Fruit fly (Drosophila melanogaster) whole organism, embryonic: Measurements from ENCODE around the gene CG33687.

ENCODE experiments used
- Antp ChIP-seq: fragments of 200-800 bp; sonication (Bioruptor generic); optimal IDR thresholded peaks from 3 replicates; lab custom pipeline; 2016; ENCODE audit warnings: missing biosample characterization, missing genetic modification characterization
- B-H2 ChIP-seq: fragments of 200-800 bp; sonication (Bioruptor generic); optimal IDR thresholded peaks from 2 replicates; lab custom pipeline; 2018; ENCODE audit warnings: missing biosample characterization, mild to moderate bottlenecking, missing genetic modification characterization
- BEAF-32 ChIP-seq: fragments of 200-800 bp; sonication (Bioruptor generic); optimal IDR thresholded peaks from 3 replicates; lab custom pipeline; 2017; ENCODE audit warnings: missing biosample characterization, missing genetic modification characterization, mild to moderate bottlenecking, moderate library complexity, missing genetic modification reagents
- CG10147 ChIP-seq: fragments of 200-800 bp; sonication (Bioruptor generic); optimal IDR thresholded peaks from 2 replicates; lab custom pipeline; 2019; ENCODE audit warnings: missing biosample characterization, mild to moderate bottlenecking, missing genetic modification characterization, moderate library complexity
- CG12071 ChIP-seq: fragments of 200-800 bp; sonication (Bioruptor generic); optimal IDR thresholded peaks from 3 replicates; lab custom pipeline; 2018; ENCODE audit warnings: missing biosample characterization, mild to moderate bottlenecking, missing genetic modification characterization
- CG12155 ChIP-seq: fragments of 200-800 bp; sonication (Bioruptor generic); optimal IDR thresholded peaks from 3 replicates; lab custom pipeline; 2016; ENCODE audit warnings: missing biosample characterization, missing genetic modification characterization
- CG12219 ChIP-seq: fragments of 200-800 bp; sonication (Bioruptor generic); optimal IDR thresholded peaks from 3 replicates; lab custom pipeline; 2018; ENCODE audit warnings: missing biosample characterization, mild to moderate bottlenecking, missing genetic modification characterization
- CG12942 ChIP-seq: fragments of 200-800 bp; sonication (Bioruptor generic); optimal IDR thresholded peaks from 3 replicates; lab custom pipeline; 2016; ENCODE audit warnings: missing biosample characterization, missing genetic modification characterization
- CG14014 ChIP-seq: fragments of 200-800 bp; sonication (Bioruptor generic); IDR thresholded peaks from 2 replicates; pipeline ENCODE4 v1.3.6; 2022; ENCODE audit warnings: missing biosample characterization, missing genetic modification characterization
- CG15479 ChIP-seq: fragments of 200-800 bp; sonication (Bioruptor generic); optimal IDR thresholded peaks from 3 replicates; lab custom pipeline; 2019; ENCODE audit warnings: missing biosample characterization, mild to moderate bottlenecking, missing genetic modification characterization, moderate library complexity
- CG2116 ChIP-seq: fragments of 200-800 bp; sonication (Bioruptor generic); optimal IDR thresholded peaks from 3 replicates; lab custom pipeline; 2018; ENCODE audit warnings: missing biosample characterization, mild to moderate bottlenecking, missing genetic modification characterization
- CG2199 ChIP-seq: fragments of 200-800 bp; sonication (Bioruptor generic); IDR thresholded peaks from 3 replicates; pipeline ENCODE4 v1.3.6; 2022; ENCODE audit warnings: missing biosample characterization, missing genetic modification characterization
- CG2712 ChIP-seq: fragments of 200-800 bp; optimal IDR thresholded peaks from 3 replicates; lab custom pipeline; 2019; ENCODE audit warnings: missing biosample characterization, mild to moderate bottlenecking, missing genetic modification characterization, moderate library complexity
- CG3065 ChIP-seq: fragments of 200-800 bp; sonication (Bioruptor generic); optimal IDR thresholded peaks from 2 replicates; lab custom pipeline; 2016; ENCODE audit warnings: missing biosample characterization, missing genetic modification characterization
- CG4282 ChIP-seq: fragments of 200-800 bp; sonication (Bioruptor generic); optimal IDR thresholded peaks from 2 replicates; lab custom pipeline; 2016; ENCODE audit warnings: missing biosample characterization, missing genetic modification characterization
- CG6175 ChIP-seq: fragments of 200-800 bp; sonication (Bioruptor generic); IDR thresholded peaks from 3 replicates; pipeline ENCODE4 v1.3.6; 2022; ENCODE audit warnings: missing biosample characterization, missing genetic modification characterization
- CG7786 ChIP-seq: fragments of 200-800 bp; sonication (Bioruptor generic); optimal IDR thresholded peaks from 2 replicates; lab custom pipeline; 2016; ENCODE audit warnings: missing biosample characterization, missing genetic modification characterization
- CG8359 ChIP-seq: fragments of 200-800 bp; sonication (Bioruptor generic); optimal IDR thresholded peaks from 2 replicates; lab custom pipeline; 2017; ENCODE audit warnings: missing biosample characterization, mild to moderate bottlenecking, missing genetic modification characterization, borderline replicate concordance
- Dip3 ChIP-seq: fragments of 200-800 bp; sonication (Bioruptor generic); optimal IDR thresholded peaks from 3 replicates; lab custom pipeline; 2016; ENCODE audit warnings: missing biosample characterization, missing genetic modification characterization
- Doc2 ChIP-seq: fragments of 200-800 bp; sonication (Bioruptor generic); IDR thresholded peaks from 2 replicates; pipeline ENCODE4 v1.3.6; 2022; ENCODE audit warnings: missing biosample characterization, missing genetic modification characterization
- Drgx ChIP-seq: fragments of 200-800 bp; sonication (Bioruptor generic); IDR thresholded peaks from 2 replicates; pipeline ENCODE4 v1.3.6; 2022; ENCODE audit warnings: missing biosample characterization, missing genetic modification characterization
- Ets97D ChIP-seq: fragments of 200-800 bp; sonication (Bioruptor generic); optimal IDR thresholded peaks from 3 replicates; lab custom pipeline; 2016; ENCODE audit warnings: missing biosample characterization, missing genetic modification characterization
- Hmr ChIP-seq: fragments of 200-800 bp; sonication (Bioruptor generic); optimal IDR thresholded peaks from 3 replicates; lab custom pipeline; 2017; ENCODE audit warnings: mild to moderate bottlenecking, missing biosample characterization, missing genetic modification reagents, missing genetic modification characterization
- Hsf ChIP-seq: fragments of 200-800 bp; sonication (Bioruptor generic); optimal IDR thresholded peaks from 3 replicates; lab custom pipeline; 2016; ENCODE audit warnings: missing biosample characterization, missing genetic modification characterization
- Myb ChIP-seq: fragments of 200-800 bp; sonication (Bioruptor generic); optimal IDR thresholded peaks from 2 replicates; lab custom pipeline; 2016; ENCODE audit warnings: missing biosample characterization, missing genetic modification characterization
- Nf-YC ChIP-seq: fragments of 200-800 bp; optimal IDR thresholded peaks from 3 replicates; lab custom pipeline; 2019; ENCODE audit warnings: missing biosample characterization, mild to moderate bottlenecking, missing genetic modification characterization, moderate library complexity
- Oaz ChIP-seq: fragments of 200-800 bp; sonication (Bioruptor generic); IDR thresholded peaks from 2 replicates; pipeline ENCODE4 v1.3.6; 2022; ENCODE audit warnings: missing biosample characterization, missing genetic modification characterization
- Ravus ChIP-seq: fragments of 200-800 bp; sonication (Bioruptor generic); IDR thresholded peaks from 2 replicates; pipeline ENCODE4 v1.3.6; 2022; ENCODE audit warnings: missing biosample characterization, missing genetic modification characterization
- Xrp1 ChIP-seq: fragments of 200-800 bp; sonication (Bioruptor generic); IDR thresholded peaks from 2 replicates; pipeline ENCODE4 v1.3.6; 2022; ENCODE audit warnings: missing biosample characterization, missing genetic modification characterization
- YL-1 ChIP-seq: fragments of 200-800 bp; sonication (Bioruptor generic); optimal IDR thresholded peaks from 3 replicates; lab custom pipeline; 2017; ENCODE audit warnings: missing biosample characterization, mild to moderate bottlenecking, missing genetic modification characterization
- ab ChIP-seq: fragments of 200-800 bp; sonication (Bioruptor generic); optimal IDR thresholded peaks from 2 replicates; lab custom pipeline; 2016; ENCODE audit warnings: missing biosample characterization, missing genetic modification characterization
- al ChIP-seq: fragments of 200-800 bp; sonication (Bioruptor generic); IDR thresholded peaks from 2 replicates; pipeline ENCODE4 v1.3.6; 2022; ENCODE audit warnings: missing biosample characterization, missing genetic modification characterization
- bab2 ChIP-seq: fragments of 200-800 bp; sonication (Bioruptor generic); optimal IDR thresholded peaks from 2 replicates; lab custom pipeline; 2016; ENCODE audit warnings: missing biosample characterization, missing genetic modification characterization
- chif ChIP-seq, 2 experiments: fragments of 200-800 bp; sonication (Bioruptor generic); optimal IDR thresholded peaks; 3 replicates each; lab custom pipeline; 2016; ENCODE audit warnings: missing biosample characterization in 2 of 2, missing genetic modification characterization in 2 of 2
- dysf ChIP-seq: fragments of 200-800 bp; sonication (Bioruptor generic); IDR thresholded peaks from 3 replicates; pipeline ENCODE4 v1.3.6; 2022; ENCODE audit warnings: missing biosample characterization, missing genetic modification characterization
- esg ChIP-seq: fragments of 200-800 bp; sonication (Bioruptor generic); conservative IDR thresholded peaks from 2 replicates; pipeline ENCODE4 v1.3.6; 2022; ENCODE audit warnings: missing biosample characterization, missing genetic modification characterization
- gcm ChIP-seq: fragments of 200-800 bp; sonication (Bioruptor generic); optimal IDR thresholded peaks from 2 replicates; lab custom pipeline; 2019; ENCODE audit warnings: missing biosample characterization, mild to moderate bottlenecking, missing genetic modification characterization, moderate library complexity
- gem ChIP-seq: fragments of 200-800 bp; sonication (Bioruptor generic); optimal IDR thresholded peaks from 2 replicates; lab custom pipeline; 2019; ENCODE audit warnings: missing biosample characterization, mild to moderate bottlenecking, missing genetic modification characterization, moderate library complexity
- gsb-n ChIP-seq: fragments of 200-800 bp; sonication (Bioruptor generic); optimal IDR thresholded peaks from 3 replicates; lab custom pipeline; 2018; ENCODE audit warnings: missing biosample characterization, mild to moderate bottlenecking, missing genetic modification characterization
- hb ChIP-seq: fragments of 200-800 bp; sonication (Bioruptor generic); IDR thresholded peaks from 3 replicates; pipeline ENCODE4 v1.3.6; 2022; ENCODE audit warnings: missing biosample characterization, missing genetic modification characterization; ENCODE audit not compliant: partially characterized antibody
- ken ChIP-seq: fragments of 200-800 bp; sonication (Bioruptor generic); IDR thresholded peaks from 3 replicates; pipeline ENCODE4 v1.3.6; 2022; ENCODE audit warnings: missing biosample characterization, missing genetic modification characterization
- otp ChIP-seq: fragments of 200-800 bp; sonication (Bioruptor generic); IDR thresholded peaks from 3 replicates; pipeline ENCODE4, ENCODE4 v1.3.6; 2022; ENCODE audit warnings: missing biosample characterization, missing genetic modification characterization
- pan ChIP-seq, 4 experiments: fragments of >200 bp in 3 of 4; fragments of 200-800 bp in 1 of 4; sonication (Bioruptor generic) in 1 of 4; optimal IDR thresholded peaks in 3 of 4; IDR thresholded peaks in 1 of 4; 2 replicates each; pipeline versions ENCODE4 v1.3.6 to Lab custom; 2017 to 2022; ENCODE audit warnings: missing biosample characterization in 2 of 4, missing genetic modification characterization in 2 of 4, mixed read lengths in 1 of 4
- slbo ChIP-seq: fragments of 200-800 bp; sonication (Bioruptor generic); IDR thresholded peaks from 2 replicates; pipeline ENCODE4 v1.3.6; 2022; ENCODE audit warnings: missing biosample characterization, missing genetic modification characterization
- sug ChIP-seq: fragments of 200-800 bp; optimal IDR thresholded peaks from 2 replicates; lab custom pipeline; 2019; ENCODE audit warnings: missing biosample characterization, mild to moderate bottlenecking, missing genetic modification characterization, moderate library complexity
- tin ChIP-seq: fragments of 200-800 bp; sonication (Bioruptor generic); optimal IDR thresholded peaks from 3 replicates; lab custom pipeline; 2016; ENCODE audit warnings: missing biosample characterization, missing genetic modification characterization
- tio ChIP-seq: fragments of 200-800 bp; sonication (Bioruptor generic); optimal IDR thresholded peaks from 2 replicates; lab custom pipeline; 2017; ENCODE audit warnings: missing biosample characterization, missing genetic modification characterization, inconsistent platforms
- ttk ChIP-seq: fragments of 200-800 bp; sonication (Bioruptor generic); IDR thresholded peaks from 2 replicates; pipeline ENCODE4 v2.1.2; 2022; ENCODE audit warnings: missing biosample characterization, missing genetic modification characterization
- vnd ChIP-seq: fragments of 200-800 bp; sonication (Bioruptor generic); IDR thresholded peaks from 3 replicates; pipeline ENCODE4 v1.3.6; 2022; ENCODE audit warnings: missing biosample characterization, missing genetic modification characterization; ENCODE audit not compliant: partially characterized antibody
- zf30C ChIP-seq: fragments of 200-800 bp; sonication (Bioruptor generic); optimal IDR thresholded peaks from 3 replicates; lab custom pipeline; 2018; ENCODE audit warnings: missing biosample characterization, mild to moderate bottlenecking, missing genetic modification characterization

CG33687 gene

DNA sequence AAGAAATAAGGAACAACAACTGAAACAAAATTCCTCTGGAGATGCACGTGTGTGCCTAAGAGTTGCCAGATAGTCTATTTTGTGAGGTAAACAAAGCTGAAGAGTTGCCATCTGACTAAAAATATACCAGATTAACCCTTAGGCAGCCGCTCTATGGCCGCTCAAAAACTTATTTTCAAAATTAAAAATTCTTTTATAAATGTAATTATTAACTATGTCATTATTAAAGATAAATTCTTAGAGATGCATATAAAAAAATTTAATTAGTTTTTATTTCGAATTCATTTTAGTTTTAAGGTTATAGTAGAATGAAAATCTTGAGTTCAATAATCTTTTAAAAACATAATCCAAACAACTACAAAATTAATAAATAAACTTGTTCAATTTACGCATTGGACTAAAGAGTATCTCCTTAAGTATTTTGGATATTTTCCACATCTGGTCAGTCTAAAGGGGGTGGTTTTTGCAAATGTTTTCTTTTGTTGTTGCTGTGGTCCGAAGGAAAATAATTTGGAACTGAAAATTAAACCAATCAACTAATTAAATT, 31.1 kb downstream of the CG33687 start, which contains the start of gene Tmx3 (continued):
- TF ChIP-seq Oaz (GFP tag; lab: Robert Waterston, UW) (peak; percentile 76), CG14014 (GFP tag; lab: Robert Waterston, UW) (peak; percentile 92), CG3065 (GFP tag; lab: Kevin White, UChicago) (peak; percentile 82), gsb-n (tag; lab: Kevin White, UChicago) (peak; percentile 85), pan (optimal IDR thresholded peaks at IDR 0.05; lab: Kevin White, UChicago) (no peak), pan (GFP tag; optimal IDR thresholded peaks at IDR 0.05 in 1 of 2, IDR thresholded peaks at IDR 0.05 in 1 of 2) (peak in 1 of 2 experiments; percentile 95), ken (GFP tag; lab: Robert Waterston, UW) (peak; percentile 92), tio (GFP tag; lab: Kevin White, UChicago) (peak; percentile 91), CG6175 (GFP tag; lab: Robert Waterston, UW) (peak; percentile 65; the same call in 2 of the 3 replicates), gem (tag; lab: Kevin White, UChicago) (peak; percentile 96), CG10147 (GFP tag; lab: Kevin White, UChicago) (peak; percentile 88), Doc2 (no peak), Drgx (peak; percentile 90), CG7786 (GFP tag; lab: Kevin White, UChicago) (peak; percentile 38), Xrp1 (GFP tag; lab: Robert Waterston, UW) (peak; percentile 90), CG12219 (GFP tag; lab: Kevin White, UChicago) (no peak), al (peak; percentile 90), CG2199 (GFP tag; lab: Robert Waterston, UW) (peak; percentile 25; the same call in 1 of the 3 replicates), CG12942 (GFP tag; lab: Kevin White, UChicago) (peak; percentile 89), BEAF-32 (GFP tag; lab: Kevin White, UChicago) (peak; percentile 28), B-H2 (GFP tag; lab: Kevin White, UChicago) (no peak), gcm (GFP tag; lab: Kevin White, UChicago) (peak; percentile 67), hb (GFP tag; lab: Robert Waterston, UW) (no peak), vnd (GFP tag; lab: Robert Waterston, UW) (no peak), esg (GFP tag; lab: Robert Waterston, UW) (peak; percentile 89), Myb (GFP tag; lab: Kevin White, UChicago) (peak; percentile 20), CG8359 (GFP tag; lab: Kevin White, UChicago) (no peak), Hsf (GFP tag; lab: Kevin White, UChicago) (peak; percentile 70), chif (GFP tag; optimal IDR thresholded peaks at IDR 0.05; lab: Kevin White, UChicago) (peak; percentile 42 to 45), dysf (GFP tag; lab: Robert Waterston, UW) (peak; percentile 92; the same call in 2 of the 3 replicates), Ravus (GFP tag; lab: Robert Waterston, UW) (peak; percentile 70), Hmr (GFP tag; lab: Kevin White, UChicago) (peak; percentile 87), Ets97D (GFP tag; lab: Kevin White, UChicago) (peak; percentile 62), sug (tag; lab: Kevin White, UChicago) (peak; percentile 31), CG4282 (GFP tag; lab: Kevin White, UChicago) (peak; percentile 3), CG15479 (GFP tag; lab: Kevin White, UChicago) (no peak), bab2 (peak; percentile 66), CG2116 (GFP tag; lab: Kevin White, UChicago) (peak; percentile 72), ttk (GFP tag; lab: Robert Waterston, UW) (peak; percentile 88), CG12155 (peak; percentile 87), otp (GFP tag; lab: Robert Waterston, UW) (peak; percentile 91), ab (GFP tag; lab: Kevin White, UChicago) (no peak), Nf-YC (tag; lab: Kevin White, UChicago) (peak; percentile 3), zf30C (GFP tag; lab: Kevin White, UChicago) (no peak), Antp (GFP tag; lab: Kevin White, UChicago) (peak; percentile 65), CG12071 (GFP tag; lab: Kevin White, UChicago) (no peak), slbo (GFP tag; lab: Robert Waterston, UW) (peak; percentile 96), tin (GFP tag; lab: Kevin White, UChicago) (peak; percentile 71), CG2712 (tag; lab: Kevin White, UChicago) (peak; percentile 93), Dip3 (GFP tag; lab: Kevin White, UChicago) (peak; percentile 72), YL-1 (GFP tag; lab: Kevin White, UChicago) (peak; percentile 84)
